3 fruit fly cellular contexts compared by ENCODE assay signal in genomic region chr3R:9468109-9468508, dm6.
TF ChIP-seq lines count a peak whose summit lies in the region.

No protein-coding gene starts in this region.

- TF ChIP-seq CTCF in whole organism, embryonic (GFP tag; optimal IDR thresholded peaks at IDR 0.05; lab: Kevin White, UChicago) = no peak

TF ChIP-seq in whole organism, embryonic, 481 proteins besides CTCF, POLR2A, EP300 and RAD21:
- TF ChIP-seq tap (tag; optimal IDR thresholded peaks at IDR 0.05; lab: Kevin White, UChicago) (no peak), Dp (GFP tag; optimal IDR thresholded peaks at IDR 0.05; lab: Kevin White, UChicago) (no peak), CG8924 (tag; optimal IDR thresholded peaks at IDR 0.05; lab: Kevin White, UChicago) (no peak), Ets65A (GFP tag; lab: Kevin White, UChicago) (peak; percentile 80), unc-4 (GFP tag; IDR thresholded peaks at IDR 0.05; lab: Robert Waterston, UW; ENCODE audit: partially characterized antibody) (no peak), CG11504 (tag; optimal IDR thresholded peaks at IDR 0.05; lab: Kevin White, UChicago) (no peak)
TF ChIP-seq in whole organism, embryonic: peak in this region for 1.

TF ChIP-seq in whole organism, prepupa, 60 proteins besides CTCF, POLR2A, EP300 and RAD21:
- no peak for TF ChIP-seq ss (GFP tag; optimal IDR thresholded peaks at IDR 0.05; lab: Kevin White, UChicago)
- no peak for TF ChIP-seq Met (GFP tag; optimal IDR thresholded peaks at IDR 0.05; lab: Kevin White, UChicago)
- no peak for TF ChIP-seq CG8319 (GFP tag; optimal IDR thresholded peaks at IDR 0.05; lab: Kevin White, UChicago)
- TF ChIP-seq CG6276 (GFP tag; optimal IDR thresholded peaks at IDR 0.05; lab: Kevin White, UChicago) = no peak
- TF ChIP-seq svp (GFP tag; lab: Kevin White, UChicago) = peak; percentile 36
TF ChIP-seq in whole organism, prepupa: peak in this region for 1.

TF ChIP-seq in whole organism, wandering third instar larva, 38 proteins besides CTCF, POLR2A, EP300 and RAD21:
- TF ChIP-seq Dif (GFP tag; optimal IDR thresholded peaks at IDR 0.05; lab: Kevin White, UChicago; ENCODE audit: partially characterized antibody) (no peak), Dfd (GFP tag; optimal IDR thresholded peaks at IDR 0.05; lab: Kevin White, UChicago) (peak; percentile 68)
TF ChIP-seq in whole organism, wandering third instar larva: peak in this region for 1.
